Worm (Caenorhabditis elegans): Measurements from ENCODE around the gene nlp-41.

Gene nlp-41

DNA sequence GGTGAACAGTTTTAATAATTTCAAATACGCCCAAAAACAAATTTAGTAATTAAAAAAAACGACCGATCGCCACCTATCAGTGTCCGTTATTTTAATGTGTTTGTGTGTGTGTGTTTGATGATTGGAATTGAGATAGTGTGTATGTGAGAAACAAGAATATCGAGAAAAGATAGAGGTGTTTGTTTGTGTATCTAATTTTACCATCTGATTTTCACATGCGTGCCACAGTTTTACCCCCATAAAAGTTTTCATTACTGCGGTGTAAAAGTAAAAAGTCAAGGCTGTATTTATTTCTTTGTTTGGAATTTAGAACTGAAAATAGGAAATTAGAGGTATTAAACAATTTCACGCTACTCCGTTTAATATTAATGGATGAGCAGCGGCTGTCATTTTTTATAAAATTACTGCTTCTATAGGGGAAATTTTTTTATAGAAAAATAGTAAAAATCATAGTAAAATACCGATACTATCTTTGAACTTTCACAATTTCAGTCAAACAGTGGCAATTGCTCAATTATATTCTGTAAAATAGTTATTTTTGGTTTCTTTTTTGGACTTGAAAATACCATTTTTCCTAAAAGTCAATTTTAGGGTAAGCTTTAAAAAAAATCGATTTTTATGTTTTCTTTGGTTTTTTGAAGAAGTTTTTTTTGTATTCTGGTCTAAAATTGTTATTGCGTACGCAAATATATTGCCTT, 49.4 kb downstream of the nlp-41 start (continued):
- TF ChIP-seq lin-14 (GFP tag; optimal IDR thresholded peaks at IDR 0.05) (peak; percentile 69), isw-1 (GFP tag; IDR thresholded peaks at IDR 0.05) (no peak), fos-1 (tag; optimal IDR thresholded peaks at IDR 0.05) (no peak), lin-35 (GFP tag; optimal IDR thresholded peaks at IDR 0.05) (peak in 1 of 2 experiments; percentile 45), nhr-20 (tag; optimal IDR thresholded peaks at IDR 0.05) (peak; percentile 61), fkh-8 (tag; optimal IDR thresholded peaks at IDR 0.05) (no peak), ztf-4 (tag; optimal IDR thresholded peaks at IDR 0.05) (no peak), mep-1 (tag; optimal IDR thresholded peaks at IDR 0.05) (peak; percentile 31), snu-23 (GFP tag; optimal IDR thresholded peaks at IDR 0.05) (peak; percentile 59), sup-37 (GFP tag; optimal IDR thresholded peaks at IDR 0.05) (peak; percentile 0), nhr-84 (tag; optimal IDR thresholded peaks at IDR 0.05) (no peak), lin-15B (tag; optimal IDR thresholded peaks at IDR 0.05) (no peak), ceh-8 (GFP tag; optimal IDR thresholded peaks at IDR 0.05) (no peak), nhr-85 (tag) (peak; percentile 92), blmp-1 (tag; optimal IDR thresholded peaks at IDR 0.05) (peak; percentile 46)

DNA sequence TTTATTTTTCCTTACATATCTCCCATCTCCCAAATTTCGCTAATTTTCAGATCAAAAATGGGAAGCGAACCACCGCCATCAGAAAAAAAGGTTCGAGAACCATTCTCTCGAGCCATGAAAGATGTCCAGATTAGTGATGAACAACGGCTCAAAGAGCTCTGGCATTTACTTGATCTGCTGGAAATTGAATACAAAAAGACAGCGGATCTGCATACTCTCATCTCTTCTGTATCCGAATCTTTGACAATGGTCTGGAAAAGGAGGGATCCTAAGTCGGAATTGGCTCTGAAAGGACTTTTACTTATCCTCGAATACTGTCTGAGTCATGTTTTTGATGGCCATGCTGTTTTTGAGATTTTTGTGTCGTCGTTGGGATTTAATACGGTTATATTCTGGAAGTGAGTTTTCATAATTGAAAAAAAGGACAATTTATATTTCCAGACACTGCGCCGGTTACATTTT, 50.2 kb downstream of the nlp-41 start, which contains the start of gene tps-2:
tps-2 (plus strand) TSS at position 51 of the 462 bp plus-strand sequence.
- no peak for TF ChIP-seq grh-1 (GFP tag; IDR thresholded peaks at IDR 0.05)
- TF ChIP-seq ama-1 (optimal IDR thresholded peaks at IDR 0.05) = peak; percentile 63

All from whole organism, L1 larva.